Worm (Caenorhabditis elegans) whole organism, young adult: ENCODE measurements around the gene spig-1.

Experiments used
- F33H1.4 ChIP-seq: fragments of 200-800 bp; sonication (Bioruptor generic); IDR thresholded peaks from 2 replicates; pipeline ENCODE4 v1.3.6; 2022; ENCODE audit warnings: missing genetic modification reagents, missing genetic modification characterization, missing compliant biosample characterization
- F57A8.1 ChIP-seq: fragments of 200-800 bp; sonication (Bioruptor generic); optimal IDR thresholded peaks from 2 replicates; lab custom pipeline; 2018; ENCODE audit warnings: mild to moderate bottlenecking, missing genetic modification characterization, moderate library complexity, missing compliant biosample characterization
- K11D2.4 ChIP-seq: fragments of 200-800 bp; sonication (Bioruptor generic); IDR thresholded peaks from 2 replicates; pipeline ENCODE4 v1.3.6; 2022; ENCODE audit warnings: missing genetic modification reagents, missing genetic modification characterization, missing compliant biosample characterization
- T26A5.8 ChIP-seq: sonication (generic microtip); optimal IDR thresholded peaks from 2 replicates; lab custom pipeline; 2016; ENCODE audit warnings: missing genetic modification characterization, missing compliant biosample characterization
- Y95B8A.8 ChIP-seq: fragments of 200-800 bp; sonication (Bioruptor generic); IDR thresholded peaks from 2 replicates; pipeline ENCODE4 v1.3.6; 2022; ENCODE audit warnings: missing genetic modification reagents, missing genetic modification characterization, missing compliant biosample characterization
- akir-1 ChIP-seq: fragments of 200-800 bp; sonication (Bioruptor generic); optimal IDR thresholded peaks from 2 replicates; lab custom pipeline; 2018; ENCODE audit warnings: mild to moderate bottlenecking, missing genetic modification characterization, moderate library complexity, missing compliant biosample characterization
- aptf-3 ChIP-seq: fragments of 200-800 bp; sonication (Bioruptor generic); IDR thresholded peaks from 2 replicates; pipeline ENCODE4 v1.3.6; 2022; ENCODE audit warnings: missing genetic modification characterization, missing compliant biosample characterization
- athp-1 ChIP-seq: sonication (generic microtip); optimal IDR thresholded peaks from 2 replicates; lab custom pipeline; 2017; ENCODE audit warnings: mild to moderate bottlenecking, missing genetic modification characterization, missing compliant biosample characterization
- attf-3 ChIP-seq: fragments of 200-800 bp; sonication (Bioruptor generic); conservative IDR thresholded peaks from 2 replicates; pipeline ENCODE4 v1.3.6; 2022; ENCODE audit warnings: missing genetic modification reagents, missing genetic modification characterization, missing compliant biosample characterization
- attf-6 ChIP-seq: fragments of 200-800 bp; sonication (Bioruptor generic); IDR thresholded peaks from 2 replicates; pipeline ENCODE4 v1.3.6; 2022; ENCODE audit warnings: missing genetic modification reagents, missing genetic modification characterization, missing compliant biosample characterization
- bed-2 ChIP-seq: fragments of 200-800 bp; sonication (Bioruptor generic); IDR thresholded peaks from 2 replicates; pipeline ENCODE4 v1.3.6; 2022; ENCODE audit warnings: missing genetic modification reagents, missing genetic modification characterization, missing compliant biosample characterization
- ceh-27 ChIP-seq: fragments of 200-800 bp; sonication (Bioruptor generic); optimal IDR thresholded peaks from 2 replicates; lab custom pipeline; 2018; ENCODE audit warnings: mild to moderate bottlenecking, missing genetic modification characterization, moderate library complexity, missing compliant biosample characterization
- ceh-79 ChIP-seq: sonication (generic microtip); optimal IDR thresholded peaks from 2 replicates; lab custom pipeline; 2017; ENCODE audit warnings: mild to moderate bottlenecking, missing genetic modification characterization, missing compliant biosample characterization
- chd-7 ChIP-seq: sonication (generic microtip); optimal IDR thresholded peaks from 2 replicates; lab custom pipeline; 2016; ENCODE audit warnings: mild to moderate bottlenecking, missing genetic modification characterization, moderate library complexity, missing compliant biosample characterization
- die-1 ChIP-seq: sonication (generic microtip); optimal IDR thresholded peaks from 2 replicates; lab custom pipeline; 2016; ENCODE audit warnings: missing genotype, mild to moderate bottlenecking, missing genetic modification characterization, missing compliant biosample characterization
- egl-44 ChIP-seq: fragments of 200-800 bp; sonication (Bioruptor generic); IDR thresholded peaks from 2 replicates; pipeline ENCODE4 v1.3.6; 2022; ENCODE audit warnings: missing genetic modification reagents, missing genetic modification characterization, missing compliant biosample characterization
- egrh-3 ChIP-seq: fragments of 200-800 bp; sonication (Bioruptor generic); IDR thresholded peaks from 2 replicates; pipeline ENCODE4 v1.3.6; 2022; ENCODE audit warnings: missing genetic modification reagents, missing genetic modification characterization, missing compliant biosample characterization
- ekl-4 ChIP-seq: fragments of 200-800 bp; sonication (Bioruptor generic); IDR thresholded peaks from 2 replicates; pipeline ENCODE4 v1.3.6; 2022; ENCODE audit warnings: missing genetic modification reagents, missing genetic modification characterization, missing compliant biosample characterization
- ets-4 ChIP-seq: fragments of 200-800 bp; sonication (Bioruptor generic); optimal IDR thresholded peaks from 2 replicates; lab custom pipeline; 2018; ENCODE audit warnings: mild to moderate bottlenecking, missing genetic modification characterization, missing compliant biosample characterization
- fkh-3 ChIP-seq: sonication (generic microtip); optimal IDR thresholded peaks from 2 replicates; lab custom pipeline; 2016; ENCODE audit warnings: mild to moderate bottlenecking, missing genetic modification characterization, missing compliant biosample characterization
- gei-17 ChIP-seq: fragments of 200-800 bp; sonication (Bioruptor generic); optimal IDR thresholded peaks from 2 replicates; lab custom pipeline; 2018; ENCODE audit warnings: mild to moderate bottlenecking, missing genetic modification characterization, missing compliant biosample characterization
- him-1 ChIP-seq: sonication (generic microtip); optimal IDR thresholded peaks from 2 replicates; lab custom pipeline; 2016; ENCODE audit warnings: missing genotype, missing genetic modification reagents, missing genetic modification characterization, missing compliant biosample characterization
- hlh-26 ChIP-seq: fragments of 200-800 bp; sonication (Bioruptor generic); conservative IDR thresholded peaks from 2 replicates; pipeline ENCODE4 v1.3.6; 2022; ENCODE audit warnings: missing genetic modification reagents, missing genetic modification characterization, missing compliant biosample characterization
- hmg-1.2 ChIP-seq: fragments of 200-800 bp; sonication (Bioruptor generic); IDR thresholded peaks from 2 replicates; pipeline ENCODE4 v1.3.6; 2022; ENCODE audit warnings: missing genetic modification reagents, missing genetic modification characterization, missing compliant biosample characterization
- hmg-20 ChIP-seq: fragments of 200-800 bp; sonication (Bioruptor generic); IDR thresholded peaks from 2 replicates; pipeline ENCODE4 v1.3.6; 2022; ENCODE audit warnings: missing genetic modification reagents, missing genetic modification characterization, missing compliant biosample characterization
- let-526 ChIP-seq: fragments of 200-800 bp; sonication (Bioruptor generic); IDR thresholded peaks from 2 replicates; pipeline ENCODE4 v1.3.6; 2022; ENCODE audit warnings: missing genetic modification reagents, missing genetic modification characterization, missing compliant biosample characterization
- lir-1 ChIP-seq: fragments of 200-800 bp; sonication (Bioruptor generic); conservative IDR thresholded peaks from 2 replicates; pipeline ENCODE4 v1.3.6; 2022; ENCODE audit warnings: missing genetic modification reagents, missing genetic modification characterization, missing compliant biosample characterization
- lsl-1 ChIP-seq: fragments of 200-800 bp; sonication (Bioruptor generic); optimal IDR thresholded peaks from 2 replicates; lab custom pipeline; 2018; ENCODE audit warnings: mild to moderate bottlenecking, missing genetic modification characterization, moderate library complexity, missing compliant biosample characterization
- lsy-27 ChIP-seq: sonication (generic microtip); optimal IDR thresholded peaks from 2 replicates; lab custom pipeline; 2017; ENCODE audit warnings: missing genetic modification characterization, mild to moderate bottlenecking, missing compliant biosample characterization, antibody characterized with exemption, missing genotype, borderline replicate concordance; ENCODE audit not compliant: insufficient read depth
- madf-10 ChIP-seq: sonication (generic microtip); optimal IDR thresholded peaks from 2 replicates; lab custom pipeline; 2016; ENCODE audit warnings: mild to moderate bottlenecking, missing genetic modification characterization, missing compliant biosample characterization
- madf-3 ChIP-seq: fragments of 200-800 bp; sonication (Bioruptor generic); IDR thresholded peaks from 2 replicates; pipeline ENCODE4 v1.3.6; 2022; ENCODE audit warnings: missing genetic modification reagents, missing genetic modification characterization, missing compliant biosample characterization
- mcd-1 ChIP-seq: fragments of 200-800 bp; sonication (Bioruptor generic); IDR thresholded peaks from 2 replicates; pipeline ENCODE4 v1.3.6; 2022; ENCODE audit warnings: missing genetic modification reagents, missing genetic modification characterization, missing compliant biosample characterization
- mel-28 ChIP-seq: sonication (generic microtip); optimal IDR thresholded peaks from 2 replicates; lab custom pipeline; 2016; ENCODE audit warnings: borderline replicate concordance, mild to moderate bottlenecking, missing genetic modification characterization, missing compliant biosample characterization
- nfya-1 ChIP-seq: sonication (generic microtip); optimal IDR thresholded peaks from 2 replicates; lab custom pipeline; 2017; ENCODE audit warnings: antibody characterized with exemption, missing compliant biosample characterization, missing genetic modification characterization, borderline replicate concordance; ENCODE audit not compliant: insufficient read depth
- nfya-2 ChIP-seq: fragments of 200-800 bp; sonication (Bioruptor generic); IDR thresholded peaks from 2 replicates; pipeline ENCODE4 v1.3.6; 2022; ENCODE audit warnings: missing genetic modification reagents, missing genetic modification characterization, missing compliant biosample characterization
- nfyb-1 ChIP-seq: fragments of 200-800 bp; sonication (Bioruptor generic); IDR thresholded peaks from 2 replicates; pipeline ENCODE4 v1.3.6; 2022; ENCODE audit warnings: missing genetic modification reagents, missing genetic modification characterization, missing compliant biosample characterization
- nhr-120 ChIP-seq: fragments of 200-800 bp; sonication (Bioruptor generic); IDR thresholded peaks from 2 replicates; pipeline ENCODE4 v1.3.6; 2022; ENCODE audit warnings: missing genetic modification characterization, missing compliant biosample characterization
- nhr-179 ChIP-seq: sonication (generic microtip); optimal IDR thresholded peaks from 2 replicates; lab custom pipeline; 2016; ENCODE audit warnings: mild to moderate bottlenecking, missing genetic modification characterization, missing compliant biosample characterization
- nhr-27 ChIP-seq: fragments of 200-800 bp; sonication (Bioruptor generic); optimal IDR thresholded peaks from 2 replicates; lab custom pipeline; 2018; ENCODE audit warnings: mild to moderate bottlenecking, missing genetic modification characterization, moderate library complexity, missing compliant biosample characterization
- repo-1 ChIP-seq: sonication (generic microtip); optimal IDR thresholded peaks from 2 replicates; lab custom pipeline; 2017; ENCODE audit warnings: mild to moderate bottlenecking, missing genetic modification characterization, missing compliant biosample characterization
- snpc-1.1 ChIP-seq: sonication (generic microtip); optimal IDR thresholded peaks from 2 replicates; lab custom pipeline; 2017; ENCODE audit warnings: missing genetic modification characterization, mild to moderate bottlenecking, missing compliant biosample characterization, antibody characterized with exemption, moderate library complexity, missing genotype, missing genetic modification reagents; ENCODE audit not compliant: insufficient read depth
- somi-1 ChIP-seq: fragments of 200-800 bp; sonication (Bioruptor generic); optimal IDR thresholded peaks from 2 replicates; lab custom pipeline; 2018; ENCODE audit warnings: mild to moderate bottlenecking, missing genetic modification characterization, missing compliant biosample characterization
- unc-62 ChIP-seq: fragments of 150-350 bp; optimal IDR thresholded peaks from 2 replicates; lab custom pipeline; 2014; ENCODE audit warnings: missing biosample characterization, missing genetic modification reagents, missing genetic modification characterization
- xnd-1 ChIP-seq: sonication (generic microtip); optimal IDR thresholded peaks from 2 replicates; lab custom pipeline; 2016; ENCODE audit warnings: missing genotype, missing genetic modification reagents, missing genetic modification characterization, missing compliant biosample characterization
- zfh-2 ChIP-seq: fragments of 200-800 bp; sonication (Bioruptor generic); conservative IDR thresholded peaks from 2 replicates; pipeline ENCODE4 v1.3.6; 2022; ENCODE audit warnings: missing genetic modification reagents, missing genetic modification characterization, missing compliant biosample characterization
- ztf-18 ChIP-seq: sonication (generic microtip); optimal IDR thresholded peaks from 2 replicates; lab custom pipeline; 2016; ENCODE audit warnings: missing genotype, mild to moderate bottlenecking, missing genetic modification characterization, missing compliant biosample characterization
- ztf-22 ChIP-seq: fragments of 200-800 bp; sonication (Bioruptor generic); optimal IDR thresholded peaks from 2 replicates; lab custom pipeline; 2018; ENCODE audit warnings: mild to moderate bottlenecking, missing genetic modification characterization, moderate library complexity, missing compliant biosample characterization
- ztf-25 ChIP-seq: fragments of 200-800 bp; sonication (Bioruptor generic); IDR thresholded peaks from 2 replicates; pipeline ENCODE4 v1.3.6; 2022; ENCODE audit warnings: missing genetic modification reagents, missing genetic modification characterization, missing compliant biosample characterization
- ztf-3 ChIP-seq: fragments of 200-800 bp; sonication (Bioruptor generic); optimal IDR thresholded peaks from 2 replicates; lab custom pipeline; 2018; ENCODE audit warnings: mild to moderate bottlenecking, missing genetic modification characterization, missing compliant biosample characterization

The spig-1 gene

ce11 chrV:7060396-7060795 is 8.9 kb downstream of the spig-1 start, which contains the start of the genes Y57E12AL.6 and Y57E12AL.1 (continued):
- TF ChIP-seq him-1 (tag; lab: Kevin White, UChicago) (no peak), akir-1 (GFP tag; lab: Kevin White, UChicago) (no peak), hmg-20 (GFP tag; lab: Robert Waterston, UW) (no peak), ekl-4 (GFP tag; lab: Robert Waterston, UW) (peak; percentile 45; the same call in 1 of the 2 replicates), repo-1 (tag; lab: Kevin White, UChicago) (peak; percentile 48), ets-4 (no peak), madf-10 (tag; lab: Kevin White, UChicago) (peak; percentile 49), F33H1.4 (GFP tag; lab: Robert Waterston, UW) (peak; percentile 55; the same call in 1 of the 2 replicates), ceh-27 (no peak), hmg-1.2 (GFP tag; lab: Robert Waterston, UW) (peak; percentile 43; the same call in 1 of the 2 replicates), nfyb-1 (GFP tag; lab: Robert Waterston, UW) (0 out of 2 replicates have a peak, but pooled peaks have one; percentile 38), mel-28 (tag; lab: Kevin White, UChicago) (peak; percentile 16), attf-3 (GFP tag; lab: Robert Waterston, UW) (peak; percentile 51; the same call in 1 of the 2 replicates), gei-17 (GFP tag; lab: Kevin White, UChicago) (peak; percentile 35), nfya-2 (no peak), fkh-3 (tag; lab: Kevin White, UChicago) (no peak), Y95B8A.8 (GFP tag; lab: Robert Waterston, UW) (no peak), attf-6 (GFP tag; lab: Robert Waterston, UW) (no peak), hlh-26 (no peak), zfh-2 (GFP tag; lab: Robert Waterston, UW) (0 out of 2 replicates have a peak, but pooled peaks have one; percentile 15), athp-1 (tag; lab: Kevin White, UChicago) (peak; percentile 33), lsl-1 (peak; percentile 56), let-526 (GFP tag; lab: Robert Waterston, UW) (no peak), T26A5.8 (tag; lab: Kevin White, UChicago) (no peak), bed-2 (GFP tag; lab: Robert Waterston, UW) (no peak), somi-1 (GFP tag; lab: Kevin White, UChicago) (peak; percentile 66), F57A8.1 (GFP tag; lab: Kevin White, UChicago) (no peak), lsy-27 (tag; lab: Kevin White, UChicago) (no peak), unc-62 (no peak), chd-7 (tag; lab: Kevin White, UChicago) (no peak), nfya-1 (tag; lab: Kevin White, UChicago) (no peak), ztf-25 (no peak), madf-3 (GFP tag; lab: Robert Waterston, UW) (peak; percentile 72), aptf-3 (no peak), mcd-1 (GFP tag; lab: Robert Waterston, UW) (peak; percentile 80), egrh-3 (GFP tag; lab: Robert Waterston, UW) (no peak), K11D2.4 (peak; percentile 78), nhr-120 (no peak), ceh-79 (tag; lab: Kevin White, UChicago) (no peak), xnd-1 (tag; lab: Kevin White, UChicago) (peak; percentile 22), snpc-1.1 (tag; lab: Kevin White, UChicago) (peak; percentile 71), nhr-27 (tag; lab: Kevin White, UChicago) (no peak), ztf-3 (GFP tag; lab: Kevin White, UChicago) (no peak), die-1 (peak; percentile 44), lir-1 (GFP tag; lab: Robert Waterston, UW) (0 out of 2 replicates have a peak, but pooled peaks have one; percentile 24), nhr-179 (no peak), egl-44 (no peak), ztf-18 (tag; lab: Kevin White, UChicago) (peak; percentile 98), ztf-22 (GFP tag; lab: Kevin White, UChicago) (no peak)
